Fruit fly (Drosophila melanogaster) whole organism, embryonic: ENCODE results near the gene ppk.
A peak's percentile ranks its signal among the peaks of the same experiment; 100 is the strongest.

Experiments
- Atf6 ChIP-seq: fragments of 200-800 bp; sonication (Bioruptor generic); IDR thresholded peaks from 2 replicates; pipeline ENCODE4 v1.3.6; 2022; ENCODE audit warnings: missing biosample characterization, missing genetic modification characterization
- CG10147 ChIP-seq: fragments of 200-800 bp; sonication (Bioruptor generic); optimal IDR thresholded peaks from 2 replicates; lab custom pipeline; 2019; ENCODE audit warnings: missing biosample characterization, mild to moderate bottlenecking, missing genetic modification characterization, moderate library complexity
- CG11085 ChIP-seq: fragments of 200-800 bp; sonication (Bioruptor generic); IDR thresholded peaks from 2 replicates; pipeline ENCODE4 v1.3.6; 2022; ENCODE audit warnings: missing biosample characterization, missing genetic modification characterization
- CG11456 ChIP-seq: fragments of 200-800 bp; sonication (Bioruptor generic); IDR thresholded peaks from 3 replicates; pipeline ENCODE4 v1.3.6; 2022; ENCODE audit warnings: missing biosample characterization, missing genetic modification characterization
- CG17912 ChIP-seq: fragments of 200-800 bp; sonication (Bioruptor generic); optimal IDR thresholded peaks from 2 replicates; lab custom pipeline; 2018; ENCODE audit warnings: missing biosample characterization, mild to moderate bottlenecking, missing genetic modification characterization
- CG1832 ChIP-seq: fragments of 200-800 bp; sonication (Bioruptor generic); optimal IDR thresholded peaks from 2 replicates; lab custom pipeline; 2017; ENCODE audit warnings: missing biosample characterization, mild to moderate bottlenecking, missing genetic modification characterization, inconsistent platforms
- CG32767 ChIP-seq: fragments of 200-800 bp; sonication (Bioruptor generic); IDR thresholded peaks from 2 replicates; pipeline ENCODE4 v1.3.6; 2022; ENCODE audit warnings: missing biosample characterization, missing genetic modification characterization
- CG32772 ChIP-seq: fragments of 200-800 bp; sonication (Bioruptor generic); IDR thresholded peaks from 2 replicates; pipeline ENCODE4 v1.3.6; 2022; ENCODE audit warnings: missing biosample characterization, missing genetic modification characterization
- CG33213 ChIP-seq: fragments of 200-800 bp; sonication (Bioruptor generic); optimal IDR thresholded peaks from 3 replicates; lab custom pipeline; 2016; ENCODE audit warnings: missing biosample characterization, missing genetic modification characterization
- CG3407 ChIP-seq: fragments of 200-800 bp; sonication (Bioruptor generic); optimal IDR thresholded peaks from 2 replicates; lab custom pipeline; 2018; ENCODE audit warnings: missing biosample characterization, mild to moderate bottlenecking, missing genetic modification characterization
- CG43689 ChIP-seq: fragments of 200-800 bp; sonication (Bioruptor generic); IDR thresholded peaks from 2 replicates; pipeline ENCODE4 v1.3.6; 2022; ENCODE audit warnings: missing biosample characterization, missing genetic modification characterization
- CG4424 ChIP-seq: fragments of 200-800 bp; sonication (Bioruptor generic); optimal IDR thresholded peaks from 3 replicates; lab custom pipeline; 2016; ENCODE audit warnings: missing biosample characterization, missing genetic modification characterization
- CG4730 ChIP-seq: fragments of 200-800 bp; sonication (Bioruptor generic); IDR thresholded peaks from 2 replicates; pipeline ENCODE4 v1.3.6; 2022; ENCODE audit warnings: missing biosample characterization, missing genetic modification characterization
- CG7745 ChIP-seq: fragments of 200-800 bp; sonication (Bioruptor generic); optimal IDR thresholded peaks from 2 replicates; lab custom pipeline; 2018; ENCODE audit warnings: missing biosample characterization, mild to moderate bottlenecking, missing genetic modification characterization, moderate library complexity
- CG7786 ChIP-seq: fragments of 200-800 bp; sonication (Bioruptor generic); optimal IDR thresholded peaks from 2 replicates; lab custom pipeline; 2016; ENCODE audit warnings: missing biosample characterization, missing genetic modification characterization
- CG7963 ChIP-seq: fragments of 200-800 bp; sonication (Bioruptor generic); IDR thresholded peaks from 3 replicates; pipeline ENCODE4 v1.3.6; 2022; ENCODE audit warnings: missing biosample characterization, missing genetic modification characterization; ENCODE audit not compliant: partially characterized antibody
- CG8089 ChIP-seq: fragments of 200-800 bp; sonication (Bioruptor generic); optimal IDR thresholded peaks from 3 replicates; lab custom pipeline; 2016; ENCODE audit warnings: missing biosample characterization, missing genetic modification characterization
- CG8281 ChIP-seq: fragments of 200-800 bp; sonication (Bioruptor generic); optimal IDR thresholded peaks from 2 replicates; lab custom pipeline; 2018; ENCODE audit warnings: missing biosample characterization, mild to moderate bottlenecking, missing genetic modification characterization, moderate library complexity
- CG9727 ChIP-seq: fragments of 200-800 bp; sonication (Bioruptor generic); optimal IDR thresholded peaks from 3 replicates; lab custom pipeline; 2017; ENCODE audit warnings: missing biosample characterization, mild to moderate bottlenecking, missing genetic modification characterization
- D19A ChIP-seq: fragments of 200-800 bp; optimal IDR thresholded peaks from 3 replicates; lab custom pipeline; 2019; ENCODE audit warnings: missing biosample characterization, mild to moderate bottlenecking, missing genetic modification characterization, moderate library complexity
- Dbx ChIP-seq: fragments of 200-800 bp; sonication (Bioruptor generic); IDR thresholded peaks from 3 replicates; pipeline ENCODE4 v1.3.6; 2022; ENCODE audit warnings: missing biosample characterization, missing genetic modification characterization
- Dek ChIP-seq: fragments of 200-800 bp; sonication (Bioruptor generic); optimal IDR thresholded peaks from 3 replicates; lab custom pipeline; 2019; ENCODE audit warnings: missing biosample characterization, mild to moderate bottlenecking, missing genetic modification characterization, moderate library complexity
- Dip3 ChIP-seq: fragments of 200-800 bp; sonication (Bioruptor generic); optimal IDR thresholded peaks from 3 replicates; lab custom pipeline; 2016; ENCODE audit warnings: missing biosample characterization, missing genetic modification characterization
- E2f1 ChIP-seq: fragments of 200-800 bp; sonication (Bioruptor generic); IDR thresholded peaks from 2 replicates; pipeline ENCODE4 v1.3.6; 2022; ENCODE audit warnings: missing biosample characterization, missing genetic modification characterization
- E2f2 ChIP-seq: fragments of 200-800 bp; sonication (Bioruptor generic); IDR thresholded peaks from 2 replicates; pipeline ENCODE4 v1.3.6; 2022; ENCODE audit warnings: missing biosample characterization, missing genetic modification characterization
- Fer2 ChIP-seq: fragments of 200-800 bp; sonication (Bioruptor generic); optimal IDR thresholded peaks from 2 replicates; lab custom pipeline; 2018; ENCODE audit warnings: missing biosample characterization, mild to moderate bottlenecking, missing genetic modification characterization, moderate library complexity
- HLH4C ChIP-seq: fragments of 200-800 bp; sonication (Bioruptor generic); IDR thresholded peaks from 3 replicates; pipeline ENCODE4 v1.3.6; 2022; ENCODE audit warnings: missing biosample characterization, missing genetic modification characterization; ENCODE audit not compliant: partially characterized antibody
- Hand ChIP-seq: fragments of 200-800 bp; sonication (Bioruptor generic); optimal IDR thresholded peaks from 2 replicates; lab custom pipeline; 2017; ENCODE audit warnings: mild to moderate bottlenecking, missing biosample characterization, missing genetic modification reagents, missing genetic modification characterization
- Jarid2 ChIP-seq: fragments of 200-800 bp; sonication (Bioruptor generic); optimal IDR thresholded peaks from 3 replicates; lab custom pipeline; 2017; ENCODE audit warnings: mild to moderate bottlenecking, missing biosample characterization, missing genetic modification reagents, missing genetic modification characterization
- Mrtf ChIP-seq: fragments of 200-800 bp; sonication (Bioruptor generic); IDR thresholded peaks from 3 replicates; pipeline ENCODE4 v1.3.6; 2022; ENCODE audit warnings: missing biosample characterization, missing genetic modification characterization
- Poxn ChIP-seq: fragments of 200-800 bp; sonication (Bioruptor generic); IDR thresholded peaks from 2 replicates; pipeline ENCODE4 v1.3.6; 2022; ENCODE audit warnings: missing biosample characterization, missing genetic modification characterization
- amos ChIP-seq: fragments of 200-800 bp; sonication (Bioruptor generic); IDR thresholded peaks from 2 replicates; pipeline ENCODE4 v1.3.6; 2022; ENCODE audit warnings: missing biosample characterization, missing genetic modification characterization; ENCODE audit not compliant: partially characterized antibody
- az2 ChIP-seq: fragments of 200-800 bp; sonication (Bioruptor generic); optimal IDR thresholded peaks from 3 replicates; lab custom pipeline; 2016; ENCODE audit warnings: missing biosample characterization, missing genetic modification characterization
- bigmax ChIP-seq: fragments of 200-800 bp; sonication (Bioruptor generic); optimal IDR thresholded peaks from 2 replicates; lab custom pipeline; 2018; ENCODE audit warnings: missing biosample characterization, mild to moderate bottlenecking, missing genetic modification characterization
- br ChIP-seq: fragments of >200 bp; optimal IDR thresholded peaks from 2 replicates; lab custom pipeline; 2017
- caup ChIP-seq: fragments of 200-800 bp; sonication (Bioruptor generic); optimal IDR thresholded peaks from 3 replicates; lab custom pipeline; 2017; ENCODE audit warnings: missing biosample characterization, mild to moderate bottlenecking, missing genetic modification characterization, moderate library complexity; ENCODE audit not compliant: severe bottlenecking
- chif ChIP-seq, 2 experiments: fragments of 200-800 bp; sonication (Bioruptor generic); optimal IDR thresholded peaks; 3 replicates each; lab custom pipeline; 2016; ENCODE audit warnings: missing biosample characterization in 2 of 2, missing genetic modification characterization in 2 of 2
- fd3F ChIP-seq: fragments of 200-800 bp; sonication (Bioruptor generic); optimal IDR thresholded peaks from 2 replicates; lab custom pipeline; 2018; ENCODE audit warnings: missing biosample characterization, mild to moderate bottlenecking, missing genetic modification characterization, moderate library complexity
- jing ChIP-seq: fragments of 200-800 bp; sonication (Bioruptor generic); optimal IDR thresholded peaks from 2 replicates; lab custom pipeline; 2018; ENCODE audit warnings: missing biosample characterization, mild to moderate bottlenecking, missing genetic modification characterization
- p53 ChIP-seq: fragments of 200-800 bp; sonication (Bioruptor generic); optimal IDR thresholded peaks from 2 replicates; lab custom pipeline; 2016; ENCODE audit warnings: missing biosample characterization, missing genetic modification characterization
- pita ChIP-seq: fragments of 200-800 bp; sonication (Bioruptor generic); optimal IDR thresholded peaks from 2 replicates; lab custom pipeline; 2017; ENCODE audit warnings: missing biosample characterization, mild to moderate bottlenecking, missing genetic modification characterization
- prd ChIP-seq, 3 experiments: fragments of >200 bp in 2 of 3; fragments of 200-800 bp in 1 of 3; sonication (Bioruptor generic) in 1 of 3; optimal IDR thresholded peaks in 2 of 3; IDR thresholded peaks in 1 of 3; 2 replicates in 2 of 3; 3 replicates in 1 of 3; pipeline versions ENCODE4 v1.3.6 to Lab custom; 2017 to 2022; ENCODE audit warnings: missing biosample characterization in 1 of 3, missing genetic modification characterization in 1 of 3
- pzg ChIP-seq: fragments of 200-800 bp; sonication (Bioruptor generic); optimal IDR thresholded peaks from 3 replicates; lab custom pipeline; 2018; ENCODE audit warnings: missing biosample characterization, mild to moderate bottlenecking, missing genetic modification characterization, moderate library complexity
- schlank ChIP-seq: fragments of 200-800 bp; sonication (Bioruptor generic); optimal IDR thresholded peaks from 2 replicates; lab custom pipeline; 2018; ENCODE audit warnings: missing biosample characterization, mild to moderate bottlenecking, missing genetic modification characterization
- slp2 ChIP-seq: fragments of 200-800 bp; sonication (Bioruptor generic); optimal IDR thresholded peaks from 2 replicates; lab custom pipeline; 2016; ENCODE audit warnings: missing biosample characterization, missing genetic modification characterization
- sob ChIP-seq: fragments of 200-800 bp; sonication (Bioruptor generic); IDR thresholded peaks from 2 replicates; pipeline ENCODE4 v1.3.6; 2022; ENCODE audit warnings: missing biosample characterization, missing genetic modification characterization
- tap ChIP-seq: fragments of 200-800 bp; optimal IDR thresholded peaks from 3 replicates; lab custom pipeline; 2019; ENCODE audit warnings: missing biosample characterization, mild to moderate bottlenecking, missing genetic modification characterization, moderate library complexity
- twi ChIP-seq: fragments of 200-800 bp; optimal IDR thresholded peaks from 2 replicates; lab custom pipeline; 2019; ENCODE audit warnings: missing biosample characterization, mild to moderate bottlenecking, missing genetic modification characterization, moderate library complexity
- vfl ChIP-seq: fragments of 200-800 bp; sonication (Bioruptor generic); optimal IDR thresholded peaks from 2 replicates; lab custom pipeline; 2016; ENCODE audit warnings: missing biosample characterization, missing genetic modification characterization
- zfh1 ChIP-seq: fragments of 200-800 bp; sonication (Bioruptor generic); IDR thresholded peaks from 3 replicates; pipeline ENCODE4 v1.3.6; 2022; ENCODE audit warnings: missing biosample characterization, missing genetic modification characterization

The ppk gene

DNA sequence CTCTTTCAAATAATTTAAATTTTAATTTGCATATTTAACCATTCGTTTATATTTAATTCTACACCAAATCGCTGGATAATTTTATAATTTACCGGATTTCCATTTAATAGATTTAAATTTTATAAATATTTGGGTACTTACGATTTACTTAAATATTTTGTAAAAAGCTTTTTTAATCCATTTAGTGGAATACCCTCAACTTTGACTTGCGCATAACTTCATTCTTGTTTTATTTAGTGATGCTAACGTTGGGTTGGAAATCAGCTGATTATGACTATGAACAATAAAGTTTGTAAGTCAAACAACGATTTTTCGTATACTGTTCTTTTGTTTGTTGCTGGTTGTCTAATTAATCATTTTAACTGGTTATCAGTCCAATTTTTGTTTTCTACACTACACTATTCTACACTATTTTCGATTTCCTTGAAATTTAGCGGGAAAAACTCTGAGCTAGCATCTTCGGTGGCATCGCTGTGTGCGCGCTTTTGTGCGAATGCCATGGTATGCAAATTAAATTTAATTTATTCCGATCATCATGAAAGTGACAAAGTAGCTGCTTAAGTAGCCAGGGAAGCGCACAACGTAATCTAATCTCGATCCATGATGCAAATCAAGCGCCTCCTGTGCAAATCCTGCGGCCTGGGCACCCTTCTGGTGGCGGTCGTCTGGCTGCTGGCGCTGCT, 22.1 kb downstream of the ppk start, which contains the start of gene Pgant35A (continued):
- TF ChIP-seq slp2 (GFP tag; lab: Kevin White, UChicago) (no peak), vfl (peak; percentile 8), Jarid2 (GFP tag; lab: Kevin White, UChicago) (no peak), Dbx (GFP tag; lab: Robert Waterston, UW) (0 out of 3 replicates have a peak, but pooled peaks have one; percentile 24), CG33213 (no peak), Dek (tag; lab: Kevin White, UChicago) (peak; percentile 31), pita (GFP tag; lab: Kevin White, UChicago) (no peak), CG4424 (GFP tag; lab: Kevin White, UChicago) (no peak), Atf6 (peak; percentile 44; the same call in 1 of the 2 replicates), caup (no peak), E2f1 (GFP tag; lab: Robert Waterston, UW) (no peak), HLH4C (GFP tag; lab: Robert Waterston, UW) (no peak), Mrtf (no peak), CG11456 (GFP tag; lab: Robert Waterston, UW) (no peak), bigmax (GFP tag; lab: Kevin White, UChicago) (no peak), CG7745 (tag; lab: Kevin White, UChicago) (peak; percentile 90), Dip3 (peak; percentile 16), p53 (no peak), fd3F (GFP tag; lab: Kevin White, UChicago) (no peak), twi (tag; lab: Kevin White, UChicago) (no peak), Hand (GFP tag; lab: Kevin White, UChicago) (no peak), prd (optimal IDR thresholded peaks at IDR 0.05; lab: Kevin White, UChicago) (no peak), prd (GFP tag; IDR thresholded peaks at IDR 0.05; lab: Robert Waterston, UW) (peak; percentile 54; the same call in 2 of the 3 replicates), tap (tag; lab: Kevin White, UChicago) (peak; percentile 31), CG7963 (GFP tag; lab: Robert Waterston, UW) (no peak), Poxn (GFP tag; lab: Robert Waterston, UW) (no peak), CG17912 (no peak), zfh1 (GFP tag; lab: Robert Waterston, UW) (no peak), CG32767 (GFP tag; lab: Robert Waterston, UW) (peak; percentile 13; the same call in 1 of the 2 replicates), jing (GFP tag; lab: Kevin White, UChicago) (no peak), CG11085 (GFP tag; lab: Robert Waterston, UW) (no peak), CG9727 (GFP tag; lab: Kevin White, UChicago) (peak; percentile 20), az2 (peak; percentile 28), amos (no peak), CG4730 (GFP tag; lab: Robert Waterston, UW) (no peak), CG3407 (peak; percentile 8), CG43689 (no peak), sob (GFP tag; lab: Robert Waterston, UW) (0 out of 2 replicates have a peak, but pooled peaks have one; percentile 25), CG10147 (GFP tag; lab: Kevin White, UChicago) (peak; percentile 2), CG7786 (GFP tag; lab: Kevin White, UChicago) (peak; percentile 50), br (lab: Kevin White, UChicago) (no peak), CG8281 (no peak), CG8089 (GFP tag; lab: Kevin White, UChicago) (no peak), CG1832 (GFP tag; lab: Kevin White, UChicago) (no peak), chif (GFP tag; optimal IDR thresholded peaks at IDR 0.05; lab: Kevin White, UChicago) (peak in 1 of 2 experiments; percentile 28), schlank (tag; lab: Kevin White, UChicago) (no peak), Fer2 (tag; lab: Kevin White, UChicago) (no peak), pzg (GFP tag; lab: Kevin White, UChicago) (peak; percentile 52), E2f2 (GFP tag; lab: Robert Waterston, UW) (peak; percentile 22), D19A (tag; lab: Kevin White, UChicago) (peak; percentile 46), CG32772 (GFP tag; lab: Robert Waterston, UW) (no peak)
